Worm (Caenorhabditis elegans): ENCODE measurements around the gene F18C5.9.

F18C5.9 gene

DNA sequence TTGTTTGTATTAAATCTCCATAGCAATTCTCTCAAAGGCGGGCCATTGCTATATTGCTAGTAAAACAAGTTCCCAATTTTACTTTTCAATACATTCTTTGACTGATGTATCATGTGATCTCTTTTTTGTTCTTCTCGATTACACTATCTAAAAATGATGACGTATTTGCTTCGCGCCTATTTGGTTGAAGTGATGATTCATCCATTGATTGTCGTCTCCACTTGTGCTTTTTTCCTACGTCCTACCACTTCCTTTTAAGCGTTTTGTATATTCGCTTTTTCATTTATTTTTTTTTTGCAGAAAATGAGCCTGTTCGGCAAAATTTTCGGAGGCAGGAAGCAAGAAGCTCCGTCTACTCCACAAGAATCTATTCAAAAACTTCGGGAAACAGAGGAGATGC is 22.5 kb downstream of the F18C5.9 start, which contains the start of gene vps-32.1:
Gene vps-32.1, plus strand, starts transcription at position 301 of the 400 bp plus-strand sequence.
- no peak for TF ChIP-seq ztf-11 (tag; optimal IDR thresholded peaks at IDR 0.05)
- no peak for TF ChIP-seq lsy-2 (tag; optimal IDR thresholded peaks at IDR 0.05)
- TF ChIP-seq pha-4 (tag; optimal IDR thresholded peaks at IDR 0.05) = no peak
- TF ChIP-seq mep-1 (tag; optimal IDR thresholded peaks at IDR 0.05) = no peak
- TF ChIP-seq ces-1 (GFP tag; optimal IDR thresholded peaks at IDR 0.05) = no peak
- no peak for TF ChIP-seq elt-1 (tag; optimal IDR thresholded peaks at IDR 0.05; ENCODE audit: borderline replicate concordance, insufficient read depth)
- no peak for TF ChIP-seq lin-13 (tag; optimal IDR thresholded peaks at IDR 0.05)

DNA sequence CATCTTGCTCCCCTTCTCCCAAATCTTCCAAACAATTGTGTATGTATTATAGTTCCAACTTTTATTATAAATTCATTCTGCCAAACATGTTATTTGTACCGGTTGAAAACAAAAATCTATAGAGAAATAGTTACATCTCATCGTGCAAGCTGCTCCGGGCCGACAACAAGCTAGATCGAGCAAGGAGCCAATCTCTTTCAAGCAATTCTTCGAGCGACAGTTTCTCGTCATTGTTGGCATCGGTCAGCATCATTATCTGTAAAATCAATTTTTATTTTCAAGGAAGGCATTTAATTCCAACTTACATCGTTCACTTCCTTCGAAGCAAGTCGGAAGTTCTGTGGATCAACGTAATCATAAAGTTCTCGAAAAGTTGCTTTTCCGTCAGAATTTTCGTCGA is 24.1 kb downstream of the F18C5.9 start:
- TF ChIP-seq mls-2 (tag; optimal IDR thresholded peaks at IDR 0.05) (no peak), nhr-28 (tag; optimal IDR thresholded peaks at IDR 0.05) (no peak), blmp-1 (tag; optimal IDR thresholded peaks at IDR 0.05) (no peak), bed-3 (GFP tag; optimal IDR thresholded peaks at IDR 0.05) (no peak), nhr-76 (tag; optimal IDR thresholded peaks at IDR 0.05) (no peak), mab-5 (tag; optimal IDR thresholded peaks at IDR 0.05) (no peak), sptf-1 (tag; optimal IDR thresholded peaks at IDR 0.05) (no peak), cnd-1 (tag; optimal IDR thresholded peaks at IDR 0.05) (no peak), nhr-12 (tag; optimal IDR thresholded peaks at IDR 0.05) (no peak), ceh-43 (GFP tag; optimal IDR thresholded peaks at IDR 0.05) (no peak), flh-1 (GFP tag; optimal IDR thresholded peaks at IDR 0.05) (no peak), unc-120 (tag; optimal IDR thresholded peaks at IDR 0.05; ENCODE audit: poor library complexity, severe bottlenecking) (no peak), ceh-39 (tag; optimal IDR thresholded peaks at IDR 0.05) (no peak), hlh-1 (tag; optimal IDR thresholded peaks at IDR 0.05) (no peak), nhr-2 (tag; optimal IDR thresholded peaks at IDR 0.05) (no peak), ztf-11 (tag; optimal IDR thresholded peaks at IDR 0.05) (no peak), ceh-83 (GFP tag; optimal IDR thresholded peaks at IDR 0.05) (no peak), drap-1 (GFP tag; optimal IDR thresholded peaks at IDR 0.05) (no peak)

DNA sequence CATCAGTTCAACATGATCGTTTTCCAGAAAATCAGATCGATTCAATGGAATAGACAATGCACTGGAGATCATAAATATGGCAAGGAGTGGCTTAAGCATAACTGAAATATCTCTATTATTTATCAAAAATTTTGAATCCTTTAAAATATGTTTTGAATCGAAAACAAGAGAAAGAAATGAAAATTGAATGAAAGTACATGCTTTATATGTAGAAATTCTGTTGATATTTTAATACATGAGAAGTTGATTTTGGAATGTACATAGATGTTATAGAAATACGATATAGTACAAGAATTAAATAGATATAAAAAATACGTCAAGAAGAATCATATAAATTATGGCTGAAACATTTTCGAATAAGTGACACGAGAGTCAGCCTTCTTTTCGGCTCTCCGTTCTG is 25.3 kb downstream of the F18C5.9 start, which contains the start of gene C56C10.9:
Gene C56C10.9, minus strand, starts transcription at position 101 of the 400 bp plus-strand sequence.
- no peak for TF ChIP-seq lin-13 (tag; optimal IDR thresholded peaks at IDR 0.05)
- TF ChIP-seq ceh-83 (GFP tag; optimal IDR thresholded peaks at IDR 0.05) = no peak
- TF ChIP-seq ceh-43 (GFP tag; optimal IDR thresholded peaks at IDR 0.05) = no peak

DNA sequence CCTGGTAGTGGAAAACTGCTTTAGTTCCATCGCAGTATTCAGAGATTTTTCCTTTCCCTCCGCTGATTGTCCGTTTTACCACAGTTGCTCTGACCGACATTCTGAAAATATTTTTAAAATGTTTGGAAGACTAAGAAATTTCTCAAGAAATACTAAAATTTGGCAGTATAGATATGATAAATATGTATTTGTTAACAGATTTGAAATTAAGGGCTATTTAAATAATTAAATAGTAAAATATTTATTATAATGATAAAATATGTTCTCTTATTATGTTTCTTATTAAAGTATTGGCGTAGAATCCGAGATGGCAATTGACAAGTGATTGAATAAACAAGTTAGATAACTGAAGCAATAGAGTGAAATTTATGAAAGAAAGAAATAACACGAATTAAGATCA is 27.2 kb downstream of the F18C5.9 start, which contains the start of gene aipr-1:
Gene aipr-1, minus strand, starts transcription at position 101 of the 400 bp plus-strand sequence.
- TF ChIP-seq drap-1 (GFP tag; optimal IDR thresholded peaks at IDR 0.05) = no peak
- no peak for TF ChIP-seq lsy-2 (tag; optimal IDR thresholded peaks at IDR 0.05)
- no peak for TF ChIP-seq tbx-8 (GFP tag; optimal IDR thresholded peaks at IDR 0.05)

DNA sequence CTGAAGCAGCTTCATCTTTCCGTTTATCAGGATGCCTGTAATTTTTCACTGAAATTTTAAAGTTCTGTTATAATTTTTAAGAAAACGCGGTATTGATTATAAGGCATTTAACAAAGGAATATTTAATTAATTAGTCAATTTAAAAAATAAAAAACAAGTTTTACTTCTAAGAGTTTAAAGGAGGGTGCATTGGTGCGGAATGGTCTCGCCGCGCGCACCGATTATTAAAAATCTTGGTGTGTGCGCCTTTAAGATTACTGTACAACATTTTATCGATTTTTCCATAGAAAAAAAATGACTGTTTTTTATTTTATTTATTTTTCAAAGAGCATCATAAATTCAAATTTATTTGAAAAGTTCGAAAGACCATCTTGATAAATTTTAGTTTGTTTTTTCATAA is 30.6 kb downstream of the F18C5.9 start:
- TF ChIP-seq lin-13 (tag; optimal IDR thresholded peaks at IDR 0.05) (no peak), ztf-11 (tag; optimal IDR thresholded peaks at IDR 0.05) (no peak), mab-5 (tag; optimal IDR thresholded peaks at IDR 0.05) (no peak), M03D4.4 (tag; optimal IDR thresholded peaks at IDR 0.05) (no peak), flh-1 (GFP tag; optimal IDR thresholded peaks at IDR 0.05) (no peak), ceh-43 (GFP tag; optimal IDR thresholded peaks at IDR 0.05) (no peak), elt-3 (tag; optimal IDR thresholded peaks at IDR 0.05) (no peak), unc-120 (tag; optimal IDR thresholded peaks at IDR 0.05; ENCODE audit: poor library complexity, severe bottlenecking) (no peak), nhr-12 (tag; optimal IDR thresholded peaks at IDR 0.05) (no peak), nhr-76 (tag; optimal IDR thresholded peaks at IDR 0.05) (no peak), zip-8 (tag; optimal IDR thresholded peaks at IDR 0.05) (no peak), snpc-4 (tag; optimal IDR thresholded peaks at IDR 0.05) (no peak), pha-4 (tag; optimal IDR thresholded peaks at IDR 0.05) (no peak), nhr-2 (tag; optimal IDR thresholded peaks at IDR 0.05) (no peak), cnd-1 (tag; optimal IDR thresholded peaks at IDR 0.05) (no peak)

DNA sequence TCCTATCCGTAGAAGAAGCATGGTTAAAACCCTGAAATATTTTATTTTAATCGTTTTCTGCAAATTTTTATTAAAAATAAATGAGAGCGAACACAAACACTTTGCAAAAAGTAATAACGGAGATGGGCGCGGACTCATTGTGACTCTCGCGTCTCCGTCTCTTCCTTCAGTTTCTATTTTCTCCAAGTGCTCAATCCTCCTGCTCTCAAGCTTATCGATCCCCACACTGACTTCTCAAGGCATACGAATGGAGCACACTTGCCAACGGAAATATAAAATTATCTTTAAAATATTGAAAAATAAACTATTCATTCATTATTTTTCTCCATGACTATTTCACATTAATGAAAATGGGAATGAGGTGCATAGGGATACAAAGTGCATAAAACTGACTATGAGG is 31.1 kb downstream of the F18C5.9 start, which contains the start of gene dnj-8:
Gene dnj-8, minus strand, starts transcription at position 31 of the 400 bp plus-strand sequence.
- TF ChIP-seq M03D4.4 (tag; optimal IDR thresholded peaks at IDR 0.05) = no peak
- TF ChIP-seq unc-62 (GFP tag; optimal IDR thresholded peaks at IDR 0.05) = no peak
- TF ChIP-seq ceh-43 (GFP tag; optimal IDR thresholded peaks at IDR 0.05) = no peak
- TF ChIP-seq snpc-4 (tag; optimal IDR thresholded peaks at IDR 0.05) = no peak
- no peak for TF ChIP-seq ceh-39 (tag; optimal IDR thresholded peaks at IDR 0.05)
- TF ChIP-seq ztf-11 (tag; optimal IDR thresholded peaks at IDR 0.05) = no peak
- no peak for TF ChIP-seq nhr-28 (tag; optimal IDR thresholded peaks at IDR 0.05)
